Worm (Caenorhabditis elegans) whole organism, L2 larva: ENCODE data around the gene F16G10.1.

Experiments
- aly-2 ChIP-seq: fragments of 150-350 bp; optimal IDR thresholded peaks from 2 replicates; lab custom pipeline; 2014; ENCODE audit warnings: missing biosample characterization, missing genetic modification characterization
- ceh-82 ChIP-seq: fragments of 150-350 bp; optimal IDR thresholded peaks from 2 replicates; lab custom pipeline; 2014; ENCODE audit warnings: missing biosample characterization, missing genetic modification characterization
- elt-1 ChIP-seq: fragments of 150-350 bp; optimal IDR thresholded peaks from 2 replicates; lab custom pipeline; 2014; ENCODE audit warnings: missing biosample characterization, missing genetic modification characterization
- sem-4 ChIP-seq: fragments of 150-350 bp; optimal IDR thresholded peaks from 2 replicates; lab custom pipeline; 2014; ENCODE audit warnings: missing biosample characterization, missing genetic modification reagents, missing genetic modification characterization
- snpc-4 ChIP-seq: fragments of 150-350 bp; optimal IDR thresholded peaks from 2 replicates; lab custom pipeline; 2014; ENCODE audit warnings: missing biosample characterization, missing genetic modification characterization
- zag-1 ChIP-seq: fragments of 150-350 bp; optimal IDR thresholded peaks from 2 replicates; lab custom pipeline; 2014; ENCODE audit warnings: missing biosample characterization, missing genetic modification characterization

ce11 chrII:2390884-2391283 lies 13.2 kb upstream of the F16G10.1 start, which contains the start of gene F16G10.10:
- no peak for TF ChIP-seq zag-1 (tag; lab: Kevin White, UChicago)
- no peak for TF ChIP-seq snpc-4 (tag; lab: Kevin White, UChicago)
- TF ChIP-seq sem-4 (tag; lab: Kevin White, UChicago) = no peak
- no peak for TF ChIP-seq elt-1 (tag; lab: Kevin White, UChicago)
- no peak for TF ChIP-seq ceh-82 (tag; lab: Kevin White, UChicago)
- TF ChIP-seq aly-2 (tag; lab: Kevin White, UChicago) = no peak
